Worm (Caenorhabditis elegans) whole organism, L4 larva: ENCODE results near the gene clhm-1.

ENCODE experiments used
- daf-8 ChIP-seq: fragments of 200-800 bp; sonication (Bioruptor generic); IDR thresholded peaks from 2 replicates; pipeline ENCODE4 v1.3.6; 2022; ENCODE audit warnings: missing genetic modification characterization, missing compliant biosample characterization
- dve-1 ChIP-seq: sonication (generic microtip); optimal IDR thresholded peaks from 2 replicates; lab custom pipeline; 2017; ENCODE audit warnings: antibody characterized with exemption, mild to moderate bottlenecking, missing genetic modification characterization, missing compliant biosample characterization; ENCODE audit not compliant: insufficient read depth
- egl-27 ChIP-seq: sonication (generic microtip); optimal IDR thresholded peaks from 3 replicates; lab custom pipeline; 2017; ENCODE audit warnings: missing biosample characterization, missing genetic modification reagents, missing genetic modification characterization
- mes-2 ChIP-seq: sonication (generic microtip); optimal IDR thresholded peaks from 2 replicates; lab custom pipeline; 2016; ENCODE audit warnings: missing genotype, mild to moderate bottlenecking, missing genetic modification characterization, missing compliant biosample characterization; ENCODE audit not compliant: poor library complexity, severe bottlenecking
- nhr-76 ChIP-seq: fragments of 150-350 bp; optimal IDR thresholded peaks from 2 replicates; lab custom pipeline; 2014; ENCODE audit warnings: missing biosample characterization, missing genetic modification characterization
- nhr-77 ChIP-seq: fragments of 150-350 bp; optimal IDR thresholded peaks from 2 replicates; lab custom pipeline; 2014; ENCODE audit warnings: missing biosample characterization, missing genetic modification characterization
- pha-4 ChIP-seq, 2 experiments: fragments of 150-350 bp in 1 of 2; fragments of 200-800 bp in 1 of 2; sonication (Bioruptor generic) in 1 of 2; IDR thresholded peaks in 1 of 2; optimal IDR thresholded peaks in 1 of 2; 2 replicates each; pipeline versions ENCODE4 v1.3.6 to Lab custom; 2014 to 2022; ENCODE audit warnings: missing genetic modification characterization in 2 of 2, missing genetic modification reagents in 2 of 2, missing biosample characterization in 1 of 2, missing compliant biosample characterization in 1 of 2
- snpc-4 ChIP-seq: fragments of 150-350 bp; optimal IDR thresholded peaks from 2 replicates; lab custom pipeline; 2014; ENCODE audit warnings: missing biosample characterization, missing genetic modification characterization
- unc-62 ChIP-seq, 3 experiments: fragments of 150-350 bp in 1 of 3; sonication (generic microtip); optimal IDR thresholded peaks in 2 of 3; peaks in 1 of 3; 1 replicate in 1 of 3; 2 replicates in 2 of 3; lab custom pipeline; 2014 to 2017; ENCODE audit warnings: missing biosample characterization in 3 of 3, missing genetic modification characterization in 3 of 3, missing genetic modification reagents in 3 of 3, missing genotype in 1 of 3

DNA sequence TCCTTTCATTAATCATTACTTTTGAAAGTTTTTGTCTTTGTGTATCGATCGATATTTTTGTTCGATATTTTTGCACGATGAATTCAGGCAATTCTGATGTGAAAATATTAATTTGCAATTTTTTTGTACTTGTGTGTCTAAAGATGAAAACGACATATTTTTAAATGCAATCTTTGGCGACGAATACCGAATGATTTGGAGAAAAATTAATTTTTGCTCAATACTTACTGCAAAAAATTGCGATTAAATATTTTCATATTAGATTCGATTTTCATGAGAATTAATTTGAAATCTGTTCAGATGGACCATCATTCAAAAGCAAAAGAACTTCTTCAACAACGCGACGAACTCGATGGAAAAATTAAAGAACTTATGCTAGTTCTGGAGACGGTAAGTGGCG, 31.0 kb upstream of the clhm-1 start, which contains the start of gene psmd-9:
- TF ChIP-seq snpc-4 (tag; lab: Kevin White, UChicago): no peak
- no peak for TF ChIP-seq unc-62 (GFP tag; optimal IDR thresholded peaks at IDR 0.05 in 1 of 2; lab: Kevin White, UChicago)
- TF ChIP-seq unc-62 (tag; optimal IDR thresholded peaks at IDR 0.05; lab: Kevin White, UChicago): no peak
- no peak for TF ChIP-seq daf-8 (GFP tag; lab: Robert Waterston, UW)
- TF ChIP-seq nhr-76 (tag; lab: Kevin White, UChicago): no peak
- TF ChIP-seq dve-1 (tag; lab: Kevin White, UChicago): no peak
- TF ChIP-seq egl-27 (tag; lab: Kevin White, UChicago): no peak
- TF ChIP-seq nhr-77 (tag; lab: Kevin White, UChicago): no peak
- TF ChIP-seq mes-2 (tag; lab: Kevin White, UChicago): no peak
- no peak for TF ChIP-seq pha-4 (GFP tag; IDR thresholded peaks at IDR 0.05; lab: Robert Waterston, UW)
- TF ChIP-seq pha-4 (tag; optimal IDR thresholded peaks at IDR 0.05; lab: Kevin White, UChicago): no peak
